Worm (Caenorhabditis elegans): Measurements from ENCODE around the gene dpy-31.

Gene dpy-31

DNA sequence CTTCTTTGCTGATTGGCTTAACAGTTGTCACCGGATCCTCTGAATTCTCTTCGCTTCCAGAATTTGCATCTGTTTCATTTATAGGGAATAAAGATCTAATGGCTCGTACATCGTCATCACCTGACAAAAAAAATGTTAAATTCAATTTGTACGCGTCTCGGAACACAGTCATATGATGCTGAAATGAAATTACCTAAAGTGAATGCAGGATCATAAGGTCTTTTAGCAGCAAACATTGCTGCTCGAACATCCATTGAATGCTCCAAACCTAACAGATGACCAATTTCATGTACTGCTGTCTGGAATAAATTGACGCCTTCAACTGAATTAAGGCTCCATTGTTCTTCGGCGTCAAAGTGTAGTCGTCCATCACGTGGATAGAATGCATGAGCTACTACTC is 44.4 kb downstream of the dpy-31 start:
- no peak for TF ChIP-seq unc-62 (GFP tag; optimal IDR thresholded peaks at IDR 0.05)

DNA sequence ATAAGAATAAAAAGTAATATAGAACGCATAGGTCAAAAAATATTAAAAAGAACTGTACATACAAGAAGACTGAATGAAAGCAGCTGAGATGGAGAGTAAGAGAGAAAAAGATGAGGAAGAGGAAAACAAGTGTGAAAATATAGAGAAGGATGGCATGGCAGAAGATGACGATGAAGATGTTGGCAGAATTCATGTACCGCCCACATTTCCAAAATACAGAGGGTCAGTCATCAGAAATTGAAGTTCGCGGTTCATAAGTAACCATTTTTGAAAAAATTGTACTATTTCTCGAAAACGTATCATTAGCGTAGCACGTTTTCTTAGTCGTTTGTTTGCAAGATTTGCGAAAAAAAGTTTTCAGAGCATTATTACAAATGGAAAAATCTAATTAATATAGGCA is 45.7 kb downstream of the dpy-31 start, which contains the start of gene zmp-6:
Gene zmp-6, minus strand, starts transcription at position 101 of the 400 bp plus-strand sequence.
- no peak for TF ChIP-seq unc-62 (GFP tag; optimal IDR thresholded peaks at IDR 0.05)

DNA sequence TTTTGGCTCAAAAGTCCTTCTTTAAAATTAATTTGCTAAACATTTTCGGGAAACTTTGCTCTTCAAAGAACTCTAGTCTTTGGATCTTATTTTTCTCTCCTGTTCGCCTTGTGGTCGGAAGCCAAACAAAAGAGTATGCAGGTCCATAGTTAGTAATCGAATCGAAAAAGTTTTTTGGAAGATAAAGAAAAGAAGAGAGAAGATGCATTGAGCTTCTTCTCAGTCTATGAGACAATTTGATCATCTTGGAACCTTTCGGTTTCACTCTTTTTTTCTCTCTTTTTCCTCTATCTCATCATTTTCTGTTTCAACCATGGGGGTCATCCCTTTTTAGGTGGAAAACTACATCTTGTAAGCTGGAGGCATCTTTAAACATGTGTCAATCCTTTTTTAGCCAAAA is 51.7 kb downstream of the dpy-31 start:
- TF ChIP-seq unc-62 (GFP tag; optimal IDR thresholded peaks at IDR 0.05), result no peak
